Fruit fly (Drosophila melanogaster) whole organism, embryonic: ENCODE data around the gene CG33124.

Experiments
- CG11247 ChIP-seq: fragments of 200-800 bp; sonication (Bioruptor generic); IDR thresholded peaks from 2 replicates; pipeline ENCODE4 v1.3.6; 2022; ENCODE audit warnings: missing biosample characterization, missing genetic modification characterization
- CG17568 ChIP-seq: fragments of 200-800 bp; sonication (Bioruptor generic); optimal IDR thresholded peaks from 2 replicates; lab custom pipeline; 2018; ENCODE audit warnings: missing biosample characterization, mild to moderate bottlenecking, missing genetic modification characterization, moderate library complexity
- maf-S ChIP-seq: fragments of 200-800 bp; sonication (Bioruptor generic); optimal IDR thresholded peaks from 2 replicates; lab custom pipeline; 2016; ENCODE audit warnings: missing biosample characterization, missing genetic modification characterization
- tna ChIP-seq: fragments of 200-800 bp; sonication (Bioruptor generic); IDR thresholded peaks from 2 replicates; pipeline ENCODE4 v1.3.6; 2022; ENCODE audit warnings: missing biosample characterization, missing genetic modification characterization; ENCODE audit not compliant: partially characterized antibody

Gene CG33124

DNA sequence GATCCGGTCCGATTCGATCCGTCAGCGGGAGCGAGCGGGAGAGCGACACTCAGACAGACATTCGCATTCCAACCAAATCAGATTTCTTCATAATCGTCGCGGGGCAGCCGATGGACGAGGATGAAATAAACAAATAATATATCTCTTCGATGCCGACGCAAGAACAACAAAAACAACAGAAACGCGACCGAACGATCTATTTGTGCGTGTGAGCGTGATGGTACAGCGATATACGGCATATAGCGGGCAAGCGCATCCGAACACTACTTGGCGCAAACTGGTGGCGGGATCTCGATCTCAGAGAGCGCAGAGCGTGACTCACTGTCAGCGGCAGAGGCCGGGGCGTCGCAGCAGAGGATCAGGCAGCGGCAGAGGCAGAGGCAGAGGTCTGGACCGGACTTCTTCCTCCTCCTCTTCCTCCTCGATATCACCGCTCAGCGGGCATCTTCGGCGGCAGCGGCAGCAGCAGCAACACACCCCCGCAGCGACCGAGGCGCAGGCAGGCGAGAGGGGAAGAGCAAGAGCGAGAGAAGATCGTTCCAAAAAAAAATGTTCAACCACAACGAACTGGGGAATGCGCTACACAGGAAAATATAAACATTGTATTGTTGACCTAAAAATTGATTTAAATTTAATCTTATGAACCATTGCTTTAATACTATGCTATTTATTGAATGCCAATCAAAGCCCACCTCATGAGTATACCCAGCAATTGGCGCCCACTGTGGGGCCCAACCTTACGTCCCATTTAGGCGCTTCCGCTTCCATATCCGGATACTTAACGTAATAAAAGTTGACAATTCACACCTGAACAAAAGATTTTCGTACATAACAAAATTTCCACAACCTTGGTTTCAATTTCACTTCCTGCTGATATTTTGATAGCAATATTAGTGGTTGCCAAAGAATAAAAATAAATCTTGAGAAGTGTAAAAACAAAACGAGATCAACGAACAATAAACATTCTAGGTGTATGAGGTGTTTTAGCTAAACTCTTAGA is 47.4 kb downstream of the CG33124 start (continued):
- TF ChIP-seq tna (GFP tag; lab: Robert Waterston, UW) (peak; percentile 39; the same call in 1 of the 2 replicates), CG17568 (GFP tag; lab: Kevin White, UChicago) (no peak), CG11247 (GFP tag; lab: Robert Waterston, UW) (peak; percentile 28; the same call in 1 of the 2 replicates), maf-S (GFP tag; lab: Kevin White, UChicago) (no peak)
